Worm (Caenorhabditis elegans) whole organism, L2 larva: ENCODE results near the gene F28F5.6.

Experiments
- C34F6.9 ChIP-seq: fragments of 150-350 bp; optimal IDR thresholded peaks from 2 replicates; lab custom pipeline; 2014; ENCODE audit warnings: missing biosample characterization, missing genetic modification characterization
- F13H6.1 ChIP-seq: sonication (generic microtip); optimal IDR thresholded peaks from 2 replicates; lab custom pipeline; 2016; ENCODE audit warnings: missing genetic modification characterization, missing compliant biosample characterization
- R02D3.7 ChIP-seq: fragments of 150-350 bp; optimal IDR thresholded peaks from 2 replicates; lab custom pipeline; 2014; ENCODE audit warnings: missing biosample characterization, missing genetic modification characterization
- Y55F3AM.14 ChIP-seq: fragments of 200-800 bp; sonication (Bioruptor generic); optimal IDR thresholded peaks from 2 replicates; lab custom pipeline; 2018; ENCODE audit warnings: mild to moderate bottlenecking, missing genetic modification characterization, missing compliant biosample characterization
- alr-1 ChIP-seq: fragments of 150-350 bp; optimal IDR thresholded peaks from 2 replicates; lab custom pipeline; 2014; ENCODE audit warnings: missing biosample characterization, missing genetic modification characterization
- aly-2 ChIP-seq: fragments of 150-350 bp; optimal IDR thresholded peaks from 2 replicates; lab custom pipeline; 2014; ENCODE audit warnings: missing biosample characterization, missing genetic modification characterization
- ama-1 ChIP-seq: fragments of 150-350 bp; optimal IDR thresholded peaks from 2 replicates; lab custom pipeline; 2018; ENCODE audit warnings: inconsistent platforms
- blmp-1 ChIP-seq: sonication (generic microtip); optimal IDR thresholded peaks from 2 replicates; lab custom pipeline; 2017; ENCODE audit warnings: missing genetic modification characterization, mild to moderate bottlenecking, missing compliant biosample characterization, antibody characterized with exemption, moderate library complexity; ENCODE audit not compliant: insufficient read depth
- ceh-16 ChIP-seq: fragments of 150-350 bp; optimal IDR thresholded peaks from 2 replicates; lab custom pipeline; 2014; ENCODE audit warnings: missing biosample characterization, missing genetic modification characterization
- ceh-82 ChIP-seq: fragments of 150-350 bp; optimal IDR thresholded peaks from 2 replicates; lab custom pipeline; 2014; ENCODE audit warnings: missing biosample characterization, missing genetic modification characterization
- crh-2 ChIP-seq: sonication (generic microtip); optimal IDR thresholded peaks from 2 replicates; lab custom pipeline; 2017; ENCODE audit warnings: missing biosample characterization, missing genetic modification characterization
- dmd-4 ChIP-seq: sonication (generic microtip); optimal IDR thresholded peaks from 2 replicates; lab custom pipeline; 2017; ENCODE audit warnings: missing biosample characterization, missing genetic modification characterization
- egl-27 ChIP-seq: sonication (generic microtip); optimal IDR thresholded peaks from 3 replicates; lab custom pipeline; 2017; ENCODE audit warnings: missing biosample characterization, missing genetic modification reagents, missing genetic modification characterization
- elt-3 ChIP-seq: sonication (generic microtip); optimal IDR thresholded peaks from 2 replicates; lab custom pipeline; 2017; ENCODE audit warnings: missing biosample characterization, missing genetic modification characterization
- fos-1 ChIP-seq: fragments of 150-350 bp; optimal IDR thresholded peaks from 2 replicates; lab custom pipeline; 2014; ENCODE audit warnings: missing biosample characterization, missing genetic modification characterization
- gmeb-1 ChIP-seq: fragments of 150-350 bp; optimal IDR thresholded peaks from 2 replicates; lab custom pipeline; 2014; ENCODE audit warnings: missing biosample characterization, missing genetic modification characterization
- lin-13 ChIP-seq: fragments of 150-350 bp; optimal IDR thresholded peaks from 2 replicates; lab custom pipeline; 2014; ENCODE audit warnings: missing biosample characterization, missing genetic modification reagents, missing genetic modification characterization
- lin-39 ChIP-seq: fragments of 150-350 bp; optimal IDR thresholded peaks from 2 replicates; lab custom pipeline; 2014; ENCODE audit warnings: missing biosample characterization, missing genetic modification reagents, missing genetic modification characterization
- lsy-2 ChIP-seq, 2 experiments: fragments of 150-350 bp in 1 of 2; sonication (generic microtip) in 1 of 2; optimal IDR thresholded peaks; 2 replicates each; lab custom pipeline; 2014 to 2017; ENCODE audit warnings: missing biosample characterization in 2 of 2, missing genetic modification characterization in 2 of 2
- mab-5 ChIP-seq: fragments of 150-350 bp; optimal IDR thresholded peaks from 2 replicates; lab custom pipeline; 2014; ENCODE audit warnings: missing biosample characterization, missing genetic modification characterization
- mbf-1 ChIP-seq: sonication (generic microtip); optimal IDR thresholded peaks from 2 replicates; lab custom pipeline; 2017; ENCODE audit warnings: missing biosample characterization, missing genetic modification characterization
- mdl-1 ChIP-seq, 2 experiments: fragments of 150-350 bp in 1 of 2; sonication (generic microtip) in 1 of 2; optimal IDR thresholded peaks; 2 replicates each; lab custom pipeline; 2017; ENCODE audit warnings: missing biosample characterization in 2 of 2, missing genetic modification characterization in 2 of 2
- nhr-10 ChIP-seq: sonication (generic microtip); optimal IDR thresholded peaks from 2 replicates; lab custom pipeline; 2017; ENCODE audit warnings: missing biosample characterization, missing genetic modification characterization
- nhr-11 ChIP-seq: fragments of 150-350 bp; optimal IDR thresholded peaks from 2 replicates; lab custom pipeline; 2014; ENCODE audit warnings: missing biosample characterization, missing genetic modification characterization
- nhr-12 ChIP-seq: fragments of 150-350 bp; optimal IDR thresholded peaks from 2 replicates; lab custom pipeline; 2014; ENCODE audit warnings: missing biosample characterization, missing genetic modification characterization
- nhr-129 ChIP-seq: fragments of 150-350 bp; optimal IDR thresholded peaks from 2 replicates; lab custom pipeline; 2014; ENCODE audit warnings: missing biosample characterization, missing genetic modification characterization
- nhr-21 ChIP-seq: fragments of 150-350 bp; optimal IDR thresholded peaks from 2 replicates; lab custom pipeline; 2014; ENCODE audit warnings: missing biosample characterization, missing genetic modification characterization
- nhr-23 ChIP-seq: fragments of 150-350 bp; optimal IDR thresholded peaks from 2 replicates; lab custom pipeline; 2014; ENCODE audit warnings: missing biosample characterization, missing genetic modification reagents, missing genetic modification characterization
- nhr-25 ChIP-seq: fragments of 150-350 bp; sonication (generic microtip); optimal IDR thresholded peaks from 3 replicates; lab custom pipeline; 2014; ENCODE audit warnings: missing biosample characterization, missing genetic modification characterization
- nhr-6 ChIP-seq: fragments of 150-350 bp; optimal IDR thresholded peaks from 2 replicates; lab custom pipeline; 2014; ENCODE audit warnings: missing biosample characterization, missing genetic modification characterization
- nhr-77 ChIP-seq: fragments of 150-350 bp; optimal IDR thresholded peaks from 2 replicates; lab custom pipeline; 2014; ENCODE audit warnings: missing biosample characterization, missing genetic modification characterization
- peb-1 ChIP-seq: fragments of 150-350 bp; optimal IDR thresholded peaks from 2 replicates; lab custom pipeline; 2014; ENCODE audit warnings: missing biosample characterization, missing genetic modification characterization
- sem-4 ChIP-seq: fragments of 150-350 bp; optimal IDR thresholded peaks from 2 replicates; lab custom pipeline; 2014; ENCODE audit warnings: missing biosample characterization, missing genetic modification reagents, missing genetic modification characterization
- skn-1 ChIP-seq: sonication (generic microtip); optimal IDR thresholded peaks from 2 replicates; lab custom pipeline; 2017; ENCODE audit warnings: missing biosample characterization, missing genetic modification characterization
- sma-3 ChIP-seq: sonication (generic microtip); optimal IDR thresholded peaks from 2 replicates; lab custom pipeline; 2016; ENCODE audit warnings: missing genetic modification reagents, missing genetic modification characterization, missing compliant biosample characterization
- sma-9 ChIP-seq, 2 experiments: fragments of 150-350 bp in 1 of 2; sonication (generic microtip) in 1 of 2; optimal IDR thresholded peaks; 2 replicates each; lab custom pipeline; 2014 to 2016; ENCODE audit warnings: missing genetic modification characterization in 2 of 2, mild to moderate bottlenecking in 1 of 2, missing biosample characterization in 1 of 2, missing compliant biosample characterization in 1 of 2, missing genetic modification reagents in 1 of 2, moderate library complexity in 1 of 2
- snpc-4 ChIP-seq: fragments of 150-350 bp; optimal IDR thresholded peaks from 2 replicates; lab custom pipeline; 2014; ENCODE audit warnings: missing biosample characterization, missing genetic modification characterization
- unc-39 ChIP-seq: fragments of 150-350 bp; optimal IDR thresholded peaks from 2 replicates; lab custom pipeline; 2014; ENCODE audit warnings: missing biosample characterization, missing genetic modification characterization
- unc-55 ChIP-seq: fragments of 150-350 bp; sonication (generic microtip); optimal IDR thresholded peaks from 3 replicates; lab custom pipeline; 2014; ENCODE audit warnings: missing biosample characterization, missing genetic modification reagents, missing genetic modification characterization
- unc-62 ChIP-seq: fragments of 150-350 bp; optimal IDR thresholded peaks from 2 replicates; lab custom pipeline; 2014; ENCODE audit warnings: missing biosample characterization, missing genetic modification reagents, missing genetic modification characterization
- zag-1 ChIP-seq: fragments of 150-350 bp; optimal IDR thresholded peaks from 2 replicates; lab custom pipeline; 2014; ENCODE audit warnings: missing biosample characterization, missing genetic modification characterization
- ztf-1 ChIP-seq: fragments of 200-800 bp; sonication (Bioruptor generic); conservative IDR thresholded peaks from 2 replicates; pipeline ENCODE4 v1.3.6; 2022; ENCODE audit warnings: missing genetic modification characterization, missing compliant biosample characterization
- ztf-11 ChIP-seq: sonication (generic microtip); optimal IDR thresholded peaks from 2 replicates; lab custom pipeline; 2017; ENCODE audit warnings: missing biosample characterization, missing genetic modification characterization
- ztf-4 ChIP-seq: fragments of 150-350 bp; optimal IDR thresholded peaks from 2 replicates; lab custom pipeline; 2014; ENCODE audit warnings: missing biosample characterization, missing genetic modification characterization

F28F5.6 gene

DNA sequence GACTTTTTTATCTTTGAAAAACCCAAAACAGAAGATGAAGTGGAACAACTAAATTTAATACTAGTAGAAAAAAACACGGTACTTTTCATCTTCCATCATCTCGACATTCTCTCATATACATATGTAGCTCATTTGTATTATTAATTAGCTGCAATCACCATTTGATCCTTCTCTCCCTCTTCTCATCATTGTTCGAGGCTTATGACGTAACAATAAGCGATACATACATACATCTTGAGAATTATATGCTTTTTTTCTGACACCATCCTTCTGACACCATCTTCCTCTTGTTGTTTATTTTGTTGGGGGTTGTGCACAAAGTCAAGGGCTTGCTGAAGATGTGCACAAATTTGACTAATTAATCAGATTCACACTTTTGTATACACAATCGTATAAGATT lies 18.1 kb upstream of the F28F5.6 start:
- TF ChIP-seq gmeb-1 (tag; lab: Kevin White, UChicago) (no peak), peb-1 (tag; lab: Kevin White, UChicago) (no peak), zag-1 (tag; lab: Kevin White, UChicago) (no peak), nhr-21 (tag; lab: Kevin White, UChicago) (no peak), blmp-1 (no peak), nhr-11 (tag; lab: Kevin White, UChicago) (no peak), F13H6.1 (no peak), alr-1 (tag; lab: Kevin White, UChicago) (no peak), R02D3.7 (tag; lab: Kevin White, UChicago) (no peak), ztf-4 (no peak), ceh-16 (tag; lab: Kevin White, UChicago) (no peak), lin-13 (no peak), lsy-2 (tag; optimal IDR thresholded peaks at IDR 0.05; lab: Kevin White, UChicago) (no peak), nhr-77 (tag; lab: Kevin White, UChicago) (no peak), nhr-12 (no peak), elt-3 (tag; lab: Kevin White, UChicago) (no peak), sma-9 (GFP tag; optimal IDR thresholded peaks at IDR 0.05; lab: Kevin White, UChicago) (no peak), sma-9 (tag; optimal IDR thresholded peaks at IDR 0.05; lab: Kevin White, UChicago) (no peak), ztf-1 (GFP tag; lab: Robert Waterston, UW) (no peak), sem-4 (tag; lab: Kevin White, UChicago) (no peak)
- TF ChIP-seq, all 48 proteins: peak for 0

DNA sequence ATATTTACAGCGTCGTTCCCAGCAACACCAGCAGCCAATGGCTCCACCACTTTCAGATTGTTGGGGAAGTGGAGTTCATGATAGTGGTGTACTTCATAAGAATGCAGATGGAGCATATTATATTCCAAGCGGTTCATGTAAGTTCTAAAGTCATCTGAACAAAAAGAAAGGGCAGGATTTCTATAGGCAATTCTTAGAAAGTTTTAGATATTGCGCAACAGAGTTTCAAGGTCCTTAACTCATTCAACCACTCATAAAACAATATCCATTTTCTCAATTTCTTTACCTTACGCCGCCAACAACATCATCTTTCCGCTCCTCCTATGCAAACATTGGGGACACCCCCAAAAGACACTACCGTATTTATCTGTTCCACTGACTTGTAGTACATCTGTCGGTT lies 12.1 kb upstream of the F28F5.6 start:
- TF ChIP-seq nhr-21 (tag; lab: Kevin White, UChicago) (no peak), lsy-2 (tag; optimal IDR thresholded peaks at IDR 0.05; lab: Kevin White, UChicago) (no peak), snpc-4 (tag; lab: Kevin White, UChicago) (no peak), sma-9 (GFP tag; optimal IDR thresholded peaks at IDR 0.05; lab: Kevin White, UChicago) (no peak), sma-9 (tag; optimal IDR thresholded peaks at IDR 0.05; lab: Kevin White, UChicago) (no peak), fos-1 (tag; lab: Kevin White, UChicago) (no peak), R02D3.7 (tag; lab: Kevin White, UChicago) (no peak), ztf-11 (tag; lab: Kevin White, UChicago) (no peak), nhr-6 (tag; lab: Kevin White, UChicago) (no peak), C34F6.9 (tag; lab: Kevin White, UChicago) (no peak), lin-13 (no peak), lin-39 (tag; lab: Kevin White, UChicago) (no peak), nhr-10 (tag; lab: Kevin White, UChicago) (no peak), ceh-82 (tag; lab: Kevin White, UChicago) (no peak), unc-39 (tag; lab: Kevin White, UChicago) (no peak), dmd-4 (tag; lab: Kevin White, UChicago) (no peak)

DNA sequence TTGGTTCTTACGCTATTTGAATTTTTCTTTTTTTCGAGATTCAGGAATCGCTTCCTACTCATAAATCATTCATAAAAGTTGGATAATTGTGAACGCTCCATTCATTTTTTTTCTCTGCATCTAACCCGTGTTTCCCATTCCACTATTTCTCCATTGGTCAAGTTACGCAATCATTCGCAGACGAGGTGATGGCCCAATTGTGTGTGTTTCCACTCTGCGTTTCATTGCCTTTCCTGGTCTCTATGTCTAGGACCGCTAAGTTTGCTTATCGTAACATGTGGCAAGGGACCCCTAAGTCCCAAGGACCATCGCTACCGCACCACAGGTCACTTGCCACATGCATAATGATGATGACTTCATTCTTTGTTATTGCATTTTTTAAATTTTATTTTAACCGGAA lies 7.0 kb upstream of the F28F5.6 start:
- TF ChIP-seq ceh-82 (tag; lab: Kevin White, UChicago) (no peak), skn-1 (no peak), dmd-4 (tag; lab: Kevin White, UChicago) (no peak), nhr-129 (tag; lab: Kevin White, UChicago) (no peak), ztf-1 (GFP tag; lab: Robert Waterston, UW) (no peak), mdl-1 (tag; optimal IDR thresholded peaks at IDR 0.05; lab: Kevin White, UChicago) (no peak), ama-1 (lab: Kevin White, UChicago) (no peak), lin-13 (no peak), nhr-10 (tag; lab: Kevin White, UChicago) (no peak), nhr-77 (tag; lab: Kevin White, UChicago) (no peak), blmp-1 (no peak), nhr-23 (tag; lab: Kevin White, UChicago) (no peak), nhr-12 (no peak), sma-3 (no peak), mab-5 (tag; lab: Kevin White, UChicago) (no peak), lsy-2 (tag; optimal IDR thresholded peaks at IDR 0.05; lab: Kevin White, UChicago) (no peak)

DNA sequence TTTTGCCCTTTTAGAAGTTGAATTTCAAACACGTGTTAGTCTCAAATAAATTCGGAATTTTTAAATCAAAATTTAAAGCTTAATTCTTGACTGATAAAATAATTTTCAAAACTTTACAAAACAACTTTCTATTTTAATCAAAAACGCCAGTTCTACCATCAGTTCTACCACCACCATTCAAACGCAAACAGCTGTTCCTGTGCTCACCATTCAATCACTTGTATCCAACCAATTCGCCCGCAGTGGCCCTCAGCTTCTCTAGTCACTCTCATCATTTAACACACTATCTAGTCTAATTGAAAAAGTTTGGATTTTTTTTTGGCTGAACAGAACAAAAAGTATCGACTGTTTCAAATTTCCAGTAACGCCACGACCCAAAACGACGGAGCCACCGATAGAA lies 3.6 kb upstream of the F28F5.6 start:
- TF ChIP-seq Y55F3AM.14 (GFP tag; lab: Kevin White, UChicago): no peak
- TF ChIP-seq elt-3 (tag; lab: Kevin White, UChicago): no peak
- no peak for TF ChIP-seq unc-62 (GFP tag; lab: Kevin White, UChicago)
- TF ChIP-seq nhr-21 (tag; lab: Kevin White, UChicago): no peak
- no peak for TF ChIP-seq ztf-1 (GFP tag; lab: Robert Waterston, UW)
- TF ChIP-seq nhr-25: no peak
- no peak for TF ChIP-seq sma-9 (GFP tag; optimal IDR thresholded peaks at IDR 0.05; lab: Kevin White, UChicago)
- TF ChIP-seq sma-9 (tag; optimal IDR thresholded peaks at IDR 0.05; lab: Kevin White, UChicago): no peak
- no peak for TF ChIP-seq egl-27 (tag; lab: Kevin White, UChicago)
- no peak for TF ChIP-seq C34F6.9 (tag; lab: Kevin White, UChicago)
- no peak for TF ChIP-seq unc-55 (GFP tag; lab: Kevin White, UChicago)
- TF ChIP-seq zag-1 (tag; lab: Kevin White, UChicago): no peak
- TF ChIP-seq snpc-4 (tag; lab: Kevin White, UChicago): no peak
- TF ChIP-seq sem-4 (tag; lab: Kevin White, UChicago): no peak
- TF ChIP-seq crh-2 (tag; lab: Kevin White, UChicago): no peak
- TF ChIP-seq nhr-12: no peak
- TF ChIP-seq aly-2: no peak
- no peak for TF ChIP-seq mbf-1 (tag; lab: Kevin White, UChicago)
